Worm (Caenorhabditis elegans): ENCODE results near the gene mrpl-49.
A peak's percentile ranks its signal among the peaks of the same experiment; 100 is the strongest.

Gene mrpl-49

ce11 chrV:12732734-12733133, 4.3 kb downstream of the mrpl-49 start:
- TF ChIP-seq nhr-25 (tag; optimal IDR thresholded peaks at IDR 0.05; ENCODE audit: borderline replicate concordance, insufficient read depth), result no peak
- TF ChIP-seq hlh-11 (tag; optimal IDR thresholded peaks at IDR 0.05), result peak; percentile 19
- no peak for TF ChIP-seq nhr-42 (GFP tag; IDR thresholded peaks at IDR 0.05)
- TF ChIP-seq dve-1 (tag; optimal IDR thresholded peaks at IDR 0.05; ENCODE audit: insufficient read depth), result peak; percentile 42
- TF ChIP-seq pqm-1 (tag; optimal IDR thresholded peaks at IDR 0.05), result peak; percentile 58
- TF ChIP-seq nhr-28 (tag; optimal IDR thresholded peaks at IDR 0.05), result peak; percentile 61
- no peak for TF ChIP-seq daf-16 (GFP tag; optimal IDR thresholded peaks at IDR 0.05)
- TF ChIP-seq daf-16 (tag; optimal IDR thresholded peaks at IDR 0.05), result peak; percentile 56
- TF ChIP-seq nhr-77 (tag; optimal IDR thresholded peaks at IDR 0.05), result peak; percentile 55

- TF ChIP-seq dmd-8 (GFP tag; IDR thresholded peaks at IDR 0.05), result no peak
- TF ChIP-seq Y75B8A.6 (GFP tag; IDR thresholded peaks at IDR 0.05), result no peak
- no peak for TF ChIP-seq egl-27 (tag; optimal IDR thresholded peaks at IDR 0.05)
- TF ChIP-seq gei-8 (GFP tag; optimal IDR thresholded peaks at IDR 0.05), result no peak
- no peak for TF ChIP-seq egl-43 (GFP tag; IDR thresholded peaks at IDR 0.05)
- TF ChIP-seq ctbp-1 (GFP tag; IDR thresholded peaks at IDR 0.05), result no peak
- peak in 1 of 2 experiments; percentile 95 for TF ChIP-seq unc-62 (GFP tag; optimal IDR thresholded peaks at IDR 0.05 in 1 of 2)
- TF ChIP-seq unc-62 (tag; optimal IDR thresholded peaks at IDR 0.05), result no peak
- TF ChIP-seq ceh-82 (tag; optimal IDR thresholded peaks at IDR 0.05), result no peak
- no peak for TF ChIP-seq spr-1 (tag; optimal IDR thresholded peaks at IDR 0.05)
- TF ChIP-seq R02D3.7 (tag; optimal IDR thresholded peaks at IDR 0.05), result no peak
- no peak for TF ChIP-seq rbr-2 (tag; optimal IDR thresholded peaks at IDR 0.05)
- TF ChIP-seq hlh-11 (tag; optimal IDR thresholded peaks at IDR 0.05), result peak; percentile 54
- TF ChIP-seq lin-39 (tag; optimal IDR thresholded peaks at IDR 0.05), result no peak
- no peak for TF ChIP-seq Y105C5A.15 (GFP tag; IDR thresholded peaks at IDR 0.05)
- no peak for TF ChIP-seq F26F4.8 (GFP tag; conservative IDR thresholded peaks at IDR 0.05)
- no peak for TF ChIP-seq zip-2 (tag; optimal IDR thresholded peaks at IDR 0.05)
- no peak for TF ChIP-seq tra-1 (GFP tag; IDR thresholded peaks at IDR 0.05)
- TF ChIP-seq pqm-1 (tag; optimal IDR thresholded peaks at IDR 0.05), result peak; percentile 65
- TF ChIP-seq fos-1 (tag; optimal IDR thresholded peaks at IDR 0.05), result no peak
- TF ChIP-seq F44E2.7 (GFP tag; IDR thresholded peaks at IDR 0.05), result no peak
- TF ChIP-seq T26A8.4 (GFP tag; IDR thresholded peaks at IDR 0.05), result no peak
- TF ChIP-seq mdl-1 (tag; optimal IDR thresholded peaks at IDR 0.05), result no peak
- TF ChIP-seq cey-2 (tag; optimal IDR thresholded peaks at IDR 0.05; ENCODE audit: borderline replicate concordance, insufficient read depth), result no peak
- no peak for TF ChIP-seq nhr-111 (GFP tag; optimal IDR thresholded peaks at IDR 0.05)
- TF ChIP-seq daf-16 (GFP tag; optimal IDR thresholded peaks at IDR 0.05), result no peak
- peak; percentile 64 for TF ChIP-seq daf-16 (tag; optimal IDR thresholded peaks at IDR 0.05)
- TF ChIP-seq Y48G9A.11 (GFP tag; IDR thresholded peaks at IDR 0.05), result no peak
- TF ChIP-seq ZK337.2 (GFP tag; IDR thresholded peaks at IDR 0.05), result no peak
- peak; percentile 49 for TF ChIP-seq ztf-7 (tag; optimal IDR thresholded peaks at IDR 0.05)
- 0 out of 2 replicates have a peak, but pooled peaks have one; percentile 17 for TF ChIP-seq lin-1 (GFP tag; IDR thresholded peaks at IDR 0.05)
- TF ChIP-seq nhr-77 (tag; optimal IDR thresholded peaks at IDR 0.05), result peak; percentile 51
- TF ChIP-seq tag-97 (GFP tag; IDR thresholded peaks at IDR 0.05), result no peak
- no peak for TF ChIP-seq jun-1 (tag; optimal IDR thresholded peaks at IDR 0.05)
- TF ChIP-seq fkh-10 (GFP tag; optimal IDR thresholded peaks at IDR 0.05), result no peak
- no peak for TF ChIP-seq Y5F2A.4 (GFP tag; optimal IDR thresholded peaks at IDR 0.05)
- no peak for TF ChIP-seq set-16 (GFP tag; IDR thresholded peaks at IDR 0.05)
- TF ChIP-seq dmd-6 (GFP tag; IDR thresholded peaks at IDR 0.05), result peak; percentile 53
- no peak for TF ChIP-seq saeg-2 (GFP tag; IDR thresholded peaks at IDR 0.05)
- no peak for TF ChIP-seq zfp-2 (tag; optimal IDR thresholded peaks at IDR 0.05)
- TF ChIP-seq aha-1 (tag), result no peak
- peak; percentile 62 for TF ChIP-seq nhr-6 (tag; optimal IDR thresholded peaks at IDR 0.05)
- peak; percentile 64 for TF ChIP-seq dve-1 (tag; optimal IDR thresholded peaks at IDR 0.05; ENCODE audit: insufficient read depth)
- TF ChIP-seq mxl-2 (GFP tag; conservative IDR thresholded peaks at IDR 0.05), result no peak
- no peak for TF ChIP-seq snpc-4 (tag; optimal IDR thresholded peaks at IDR 0.05)
- peak; percentile 92 for TF ChIP-seq nhr-28 (tag; optimal IDR thresholded peaks at IDR 0.05)
Observed at ce11 chrV:12733465-12734248, 5.2 kb downstream of the mrpl-49 start, which contains the start of the genes dhs-21 and xbx-9. Gene dhs-21 (minus strand): TSS chrV:12733645. Gene xbx-9 (plus strand): TSS chrV:12734198.
